Worm (Caenorhabditis elegans): Measurements from ENCODE around the gene C08B6.5.

- no peak for TF ChIP-seq Y79H2A.3 (GFP tag; conservative IDR thresholded peaks at IDR 0.05)
- no peak for TF ChIP-seq rcor-1 (GFP tag; IDR thresholded peaks at IDR 0.05)
- TF ChIP-seq dpl-1 (GFP tag; optimal IDR thresholded peaks at IDR 0.05) = no peak
- no peak for TF ChIP-seq Y53F4B.3 (GFP tag; IDR thresholded peaks at IDR 0.05)
Measured at ce11 chrV:10090461-10090860, 27.1 kb upstream of the C08B6.5 start, which contains the start of gene R04B5.7.
